Fruit fly (Drosophila melanogaster) whole organism, embryonic: ENCODE data around the gene CG3703.

Experiments
- Ada2b ChIP-seq: fragments of 200-800 bp; sonication (Bioruptor generic); IDR thresholded peaks from 2 replicates; pipeline ENCODE4 v1.3.6; 2022; ENCODE audit warnings: missing biosample characterization, missing genetic modification characterization
- CG10267 ChIP-seq: fragments of 200-800 bp; sonication (Bioruptor generic); optimal IDR thresholded peaks from 2 replicates; lab custom pipeline; 2018; ENCODE audit warnings: missing biosample characterization, mild to moderate bottlenecking, missing genetic modification characterization, moderate library complexity
- CG11456 ChIP-seq: fragments of 200-800 bp; sonication (Bioruptor generic); IDR thresholded peaks from 3 replicates; pipeline ENCODE4 v1.3.6; 2022; ENCODE audit warnings: missing biosample characterization, missing genetic modification characterization
- CG11560 ChIP-seq: fragments of 200-800 bp; sonication (Bioruptor generic); IDR thresholded peaks from 3 replicates; pipeline ENCODE4 v1.3.6; 2022; ENCODE audit warnings: missing biosample characterization, missing genetic modification characterization
- CG13287 ChIP-seq: fragments of 200-800 bp; sonication (Bioruptor generic); IDR thresholded peaks from 2 replicates; pipeline ENCODE4 v1.3.6; 2022; ENCODE audit warnings: missing biosample characterization, missing genetic modification characterization; ENCODE audit not compliant: partially characterized antibody
- CG14441 ChIP-seq: fragments of 200-800 bp; sonication (Bioruptor generic); IDR thresholded peaks from 2 replicates; pipeline ENCODE4 v1.3.6; 2022; ENCODE audit warnings: missing biosample characterization, missing genetic modification characterization
- CG14710 ChIP-seq: fragments of 200-800 bp; sonication (Bioruptor generic); optimal IDR thresholded peaks from 3 replicates; lab custom pipeline; 2019; ENCODE audit warnings: missing biosample characterization, mild to moderate bottlenecking, missing genetic modification characterization, moderate library complexity
- CG15514 ChIP-seq: fragments of 200-800 bp; sonication (Bioruptor generic); optimal IDR thresholded peaks from 3 replicates; lab custom pipeline; 2017; ENCODE audit warnings: missing biosample characterization, missing genetic modification characterization, mild to moderate bottlenecking, moderate library complexity, missing genetic modification reagents
- CG17802 ChIP-seq: fragments of 200-800 bp; sonication (Bioruptor generic); optimal IDR thresholded peaks from 2 replicates; lab custom pipeline; 2018; ENCODE audit warnings: missing biosample characterization, mild to moderate bottlenecking, missing genetic modification characterization, moderate library complexity
- CG18764 ChIP-seq: fragments of 200-800 bp; sonication (Bioruptor generic); optimal IDR thresholded peaks from 3 replicates; lab custom pipeline; 2016; ENCODE audit warnings: missing biosample characterization, missing genetic modification characterization
- CG2678 ChIP-seq: fragments of 200-800 bp; sonication (Bioruptor generic); optimal IDR thresholded peaks from 3 replicates; lab custom pipeline; 2019; ENCODE audit warnings: missing biosample characterization, mild to moderate bottlenecking, missing genetic modification characterization, moderate library complexity
- CG30020 ChIP-seq: fragments of 200-800 bp; optimal IDR thresholded peaks from 2 replicates; lab custom pipeline; 2019; ENCODE audit warnings: missing biosample characterization, mild to moderate bottlenecking, missing genetic modification characterization, moderate library complexity
- CG33557 ChIP-seq: fragments of 200-800 bp; sonication (Bioruptor generic); optimal IDR thresholded peaks from 2 replicates; lab custom pipeline; 2019; ENCODE audit warnings: missing biosample characterization, mild to moderate bottlenecking, missing genetic modification characterization, moderate library complexity
- CG4282 ChIP-seq: fragments of 200-800 bp; sonication (Bioruptor generic); optimal IDR thresholded peaks from 2 replicates; lab custom pipeline; 2016; ENCODE audit warnings: missing biosample characterization, missing genetic modification characterization
- CG8290 ChIP-seq, 3 experiments: fragments of 200-800 bp; sonication (Bioruptor generic); optimal IDR thresholded peaks; 2 replicates each; lab custom pipeline; 2016 to 2019; ENCODE audit warnings: missing biosample characterization in 3 of 3, missing genetic modification characterization in 3 of 3, mild to moderate bottlenecking in 2 of 3, moderate library complexity in 1 of 3
- CG8478 ChIP-seq: fragments of >200 bp; optimal IDR thresholded peaks from 2 replicates; lab custom pipeline; 2018
- CoRest ChIP-seq: fragments of 200-800 bp; sonication (Bioruptor generic); optimal IDR thresholded peaks from 3 replicates; lab custom pipeline; 2018; ENCODE audit warnings: missing biosample characterization, mild to moderate bottlenecking, missing genetic modification characterization, moderate library complexity
- Doc2 ChIP-seq: fragments of 200-800 bp; sonication (Bioruptor generic); IDR thresholded peaks from 2 replicates; pipeline ENCODE4 v1.3.6; 2022; ENCODE audit warnings: missing biosample characterization, missing genetic modification characterization
- Dref ChIP-seq: fragments of 200-800 bp; sonication (Bioruptor generic); IDR thresholded peaks from 2 replicates; pipeline ENCODE4 v1.3.6; 2022; ENCODE audit warnings: missing biosample characterization, missing genetic modification characterization
- Hand ChIP-seq: fragments of 200-800 bp; sonication (Bioruptor generic); optimal IDR thresholded peaks from 2 replicates; lab custom pipeline; 2017; ENCODE audit warnings: mild to moderate bottlenecking, missing biosample characterization, missing genetic modification reagents, missing genetic modification characterization
- Hr39 ChIP-seq: fragments of >200 bp; optimal IDR thresholded peaks from 2 replicates; lab custom pipeline; 2017
- Jarid2 ChIP-seq: fragments of 200-800 bp; sonication (Bioruptor generic); optimal IDR thresholded peaks from 3 replicates; lab custom pipeline; 2017; ENCODE audit warnings: mild to moderate bottlenecking, missing biosample characterization, missing genetic modification reagents, missing genetic modification characterization
- MTF-1 ChIP-seq: fragments of 200-800 bp; sonication (Bioruptor generic); optimal IDR thresholded peaks from 2 replicates; lab custom pipeline; 2018; ENCODE audit warnings: missing biosample characterization, mild to moderate bottlenecking, missing genetic modification characterization, borderline replicate concordance
- Ssrp ChIP-seq: fragments of 200-800 bp; sonication (Bioruptor generic); optimal IDR thresholded peaks from 2 replicates; lab custom pipeline; 2018; ENCODE audit warnings: missing biosample characterization, mild to moderate bottlenecking, missing genetic modification characterization, moderate library complexity
- abd-A ChIP-seq: fragments of 200-800 bp; sonication (Bioruptor generic); optimal IDR thresholded peaks from 3 replicates; lab custom pipeline; 2019; ENCODE audit warnings: missing biosample characterization, mild to moderate bottlenecking, missing genetic modification characterization, moderate library complexity
- al ChIP-seq: fragments of 200-800 bp; sonication (Bioruptor generic); IDR thresholded peaks from 2 replicates; pipeline ENCODE4 v1.3.6; 2022; ENCODE audit warnings: missing biosample characterization, missing genetic modification characterization
- cad ChIP-seq: fragments of >200 bp; optimal IDR thresholded peaks from 2 replicates; lab custom pipeline; 2017; ENCODE audit warnings: missing biosample characterization, missing genetic modification characterization
- da ChIP-seq: fragments of 200-800 bp; sonication (Bioruptor generic); optimal IDR thresholded peaks from 2 replicates; lab custom pipeline; 2016; ENCODE audit warnings: missing biosample characterization, missing genetic modification characterization
- dmrt99B ChIP-seq: fragments of 200-800 bp; sonication (Bioruptor generic); optimal IDR thresholded peaks from 2 replicates; lab custom pipeline; 2018; ENCODE audit warnings: missing biosample characterization, mild to moderate bottlenecking, missing genetic modification characterization, moderate library complexity
- ewg ChIP-seq: fragments of 200-800 bp; sonication (Bioruptor generic); optimal IDR thresholded peaks from 3 replicates; lab custom pipeline; 2017; ENCODE audit warnings: mild to moderate bottlenecking, missing biosample characterization, missing genetic modification reagents, missing genetic modification characterization
- fd102C ChIP-seq: fragments of 200-800 bp; sonication (Bioruptor generic); optimal IDR thresholded peaks from 2 replicates; lab custom pipeline; 2018; ENCODE audit warnings: missing biosample characterization, mild to moderate bottlenecking, missing genetic modification characterization, moderate library complexity
- fru ChIP-seq: fragments of >200 bp; optimal IDR thresholded peaks from 2 replicates; lab custom pipeline; 2017
- ftz-f1 ChIP-seq: fragments of 200-800 bp; sonication (Bioruptor generic); optimal IDR thresholded peaks from 2 replicates; lab custom pipeline; 2016; ENCODE audit warnings: missing biosample characterization, missing genetic modification characterization
- inv ChIP-seq: fragments of 200-800 bp; sonication (Bioruptor generic); IDR thresholded peaks from 2 replicates; pipeline ENCODE4 v1.3.6; 2022; ENCODE audit warnings: missing biosample characterization, missing genetic modification characterization; ENCODE audit not compliant: partially characterized antibody
- kah ChIP-seq: fragments of 200-800 bp; sonication (Bioruptor generic); optimal IDR thresholded peaks from 2 replicates; lab custom pipeline; 2018; ENCODE audit warnings: missing biosample characterization, mild to moderate bottlenecking, missing genetic modification characterization
- mam ChIP-seq: fragments of 200-800 bp; sonication (Bioruptor generic); optimal IDR thresholded peaks from 3 replicates; lab custom pipeline; 2016; ENCODE audit warnings: missing biosample characterization, missing genetic modification characterization
- p53 ChIP-seq: fragments of 200-800 bp; sonication (Bioruptor generic); optimal IDR thresholded peaks from 2 replicates; lab custom pipeline; 2016; ENCODE audit warnings: missing biosample characterization, missing genetic modification characterization
- pan ChIP-seq, 4 experiments: fragments of >200 bp in 3 of 4; fragments of 200-800 bp in 1 of 4; sonication (Bioruptor generic) in 1 of 4; optimal IDR thresholded peaks in 3 of 4; IDR thresholded peaks in 1 of 4; 2 replicates each; pipeline versions ENCODE4 v1.3.6 to Lab custom; 2017 to 2022; ENCODE audit warnings: missing biosample characterization in 2 of 4, missing genetic modification characterization in 2 of 4, mixed read lengths in 1 of 4
- sc ChIP-seq, 3 experiments: fragments of >200 bp in 2 of 3; fragments of 200-800 bp in 1 of 3; sonication (Bioruptor generic) in 1 of 3; optimal IDR thresholded peaks; 2 replicates in 2 of 3; 3 replicates in 1 of 3; lab custom pipeline; 2017; ENCODE audit warnings: mild to moderate bottlenecking in 1 of 3, missing biosample characterization in 1 of 3, missing genetic modification characterization in 1 of 3, missing genetic modification reagents in 1 of 3
- schlank ChIP-seq: fragments of 200-800 bp; sonication (Bioruptor generic); optimal IDR thresholded peaks from 2 replicates; lab custom pipeline; 2018; ENCODE audit warnings: missing biosample characterization, mild to moderate bottlenecking, missing genetic modification characterization
- sim ChIP-seq: fragments of 200-800 bp; sonication (Bioruptor generic); IDR thresholded peaks from 2 replicates; pipeline ENCODE4 v1.3.6; 2022; ENCODE audit warnings: missing biosample characterization, missing genetic modification characterization
- slou ChIP-seq: fragments of 200-800 bp; sonication (Bioruptor generic); optimal IDR thresholded peaks from 3 replicates; lab custom pipeline; 2016; ENCODE audit warnings: missing biosample characterization, missing genetic modification characterization
- ssp ChIP-seq: fragments of 200-800 bp; sonication (Bioruptor generic); IDR thresholded peaks from 2 replicates; pipeline ENCODE4 v1.3.6; 2022; ENCODE audit warnings: missing biosample characterization, missing genetic modification characterization
- stwl ChIP-seq: fragments of 200-800 bp; sonication (Bioruptor generic); optimal IDR thresholded peaks from 3 replicates; lab custom pipeline; 2018; ENCODE audit warnings: missing biosample characterization, mild to moderate bottlenecking, missing genetic modification characterization, moderate library complexity
- ttk ChIP-seq: fragments of 200-800 bp; sonication (Bioruptor generic); IDR thresholded peaks from 2 replicates; pipeline ENCODE4 v2.1.2; 2022; ENCODE audit warnings: missing biosample characterization, missing genetic modification characterization
- unc-4 ChIP-seq: fragments of 200-800 bp; sonication (Bioruptor generic); IDR thresholded peaks from 2 replicates; pipeline ENCODE4 v1.3.6; 2022; ENCODE audit warnings: missing biosample characterization, missing genetic modification characterization; ENCODE audit not compliant: partially characterized antibody
- wdn ChIP-seq: fragments of 200-800 bp; sonication (Bioruptor generic); IDR thresholded peaks from 2 replicates; pipeline ENCODE4 v1.3.6; 2022; ENCODE audit warnings: missing biosample characterization, missing genetic modification characterization
- zfh1 ChIP-seq: fragments of 200-800 bp; sonication (Bioruptor generic); IDR thresholded peaks from 3 replicates; pipeline ENCODE4 v1.3.6; 2022; ENCODE audit warnings: missing biosample characterization, missing genetic modification characterization

CG3703 gene

DNA sequence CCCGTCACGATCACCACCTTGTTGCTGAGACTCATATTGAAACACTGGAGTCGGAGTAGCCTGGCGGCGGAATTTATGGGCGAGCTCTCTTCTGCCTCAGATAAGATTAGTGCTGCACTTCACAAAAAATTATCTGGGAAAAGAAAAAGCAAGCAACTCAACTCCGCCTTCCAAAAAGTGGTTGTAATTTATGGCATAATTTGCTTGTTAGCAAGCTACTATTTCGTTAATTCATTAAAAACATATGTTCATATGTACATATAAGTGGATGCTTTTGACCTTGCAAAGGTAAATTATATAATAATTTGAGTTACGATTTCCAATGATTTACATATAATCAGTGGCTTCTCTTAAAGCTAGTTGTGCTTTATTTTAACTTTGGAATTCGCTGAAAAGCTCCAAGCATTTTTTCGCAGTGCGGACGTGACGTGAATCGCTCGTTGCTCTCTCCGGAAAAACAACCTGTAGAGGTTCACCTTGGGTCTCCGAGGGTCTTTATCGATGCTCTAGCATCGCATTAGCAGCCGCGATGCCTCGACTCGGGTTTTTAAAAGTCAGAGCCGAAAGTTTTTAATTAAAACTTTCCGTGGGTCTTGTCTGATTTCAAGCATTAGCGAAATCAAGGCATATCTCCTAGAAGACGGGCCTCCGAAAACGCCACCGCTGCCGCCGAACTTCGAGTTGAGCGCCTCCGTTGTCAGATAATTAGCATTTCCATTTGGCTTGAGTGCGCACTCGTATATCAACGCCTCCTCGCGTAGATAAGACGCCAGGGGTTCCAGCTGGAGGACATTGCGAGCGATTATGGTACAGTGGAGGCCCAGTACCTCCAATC lies 2.1 kb upstream of the CG3703 start, which contains the start of gene CG3699 (continued):
- TF ChIP-seq schlank (tag; lab: Kevin White, UChicago): no peak
- TF ChIP-seq CG17802 (tag; lab: Kevin White, UChicago): no peak
- no peak for TF ChIP-seq CG11456 (GFP tag; lab: Robert Waterston, UW)
- peak; percentile 35 for TF ChIP-seq mam (GFP tag; lab: Kevin White, UChicago)
- TF ChIP-seq zfh1 (GFP tag; lab: Robert Waterston, UW): no peak
- no peak for TF ChIP-seq CG11560 (tag; lab: Robert Waterston, UW)
- no peak for TF ChIP-seq CG10267 (tag; lab: Kevin White, UChicago)
- no peak for TF ChIP-seq pan (optimal IDR thresholded peaks at IDR 0.05; lab: Kevin White, UChicago)
- TF ChIP-seq pan (GFP tag; optimal IDR thresholded peaks at IDR 0.05 in 1 of 2, IDR thresholded peaks at IDR 0.05 in 1 of 2): no peak
- TF ChIP-seq abd-A (tag; lab: Kevin White, UChicago): no peak
- no peak for TF ChIP-seq Ssrp
- TF ChIP-seq Hand (GFP tag; lab: Kevin White, UChicago): peak; percentile 27
- TF ChIP-seq MTF-1: no peak
- TF ChIP-seq fd102C (GFP tag; lab: Kevin White, UChicago): no peak
- TF ChIP-seq CG8290 (GFP tag; optimal IDR thresholded peaks at IDR 0.05; lab: Kevin White, UChicago): no peak
- no peak for TF ChIP-seq CG8290 (tag; optimal IDR thresholded peaks at IDR 0.05; lab: Kevin White, UChicago)
- no peak for TF ChIP-seq kah
- no peak for TF ChIP-seq ewg
- no peak for TF ChIP-seq CG18764 (GFP tag; lab: Kevin White, UChicago)
- no peak for TF ChIP-seq CG14710 (tag; lab: Kevin White, UChicago)
- TF ChIP-seq CG2678 (tag; lab: Kevin White, UChicago): peak; percentile 77
- TF ChIP-seq sim (GFP tag; lab: Robert Waterston, UW): no peak
- TF ChIP-seq cad (GFP tag; lab: Kevin White, UChicago): no peak
- TF ChIP-seq ssp (GFP tag; lab: Robert Waterston, UW): no peak
- no peak for TF ChIP-seq CG33557 (GFP tag; lab: Kevin White, UChicago)
- 0 out of 2 replicates have a peak, but pooled peaks have one; percentile 10 for TF ChIP-seq CG14441
- TF ChIP-seq unc-4 (GFP tag; lab: Robert Waterston, UW): no peak
- no peak for TF ChIP-seq CG4282 (GFP tag; lab: Kevin White, UChicago)
- peak; percentile 45 for TF ChIP-seq dmrt99B (tag; lab: Kevin White, UChicago)
- no peak for TF ChIP-seq p53
- TF ChIP-seq Hr39: no peak
- no peak for TF ChIP-seq stwl (tag; lab: Kevin White, UChicago)
- TF ChIP-seq CG13287: no peak
- TF ChIP-seq da (GFP tag; lab: Kevin White, UChicago): no peak
- TF ChIP-seq Dref (GFP tag; lab: Robert Waterston, UW): no peak
- TF ChIP-seq slou (GFP tag; lab: Kevin White, UChicago): no peak
- TF ChIP-seq inv: no peak
- no peak for TF ChIP-seq Ada2b (GFP tag; lab: Robert Waterston, UW)
- no peak for TF ChIP-seq ftz-f1 (GFP tag; lab: Kevin White, UChicago)
- no peak for TF ChIP-seq sc (optimal IDR thresholded peaks at IDR 0.05; lab: Kevin White, UChicago)
- TF ChIP-seq sc (GFP tag; optimal IDR thresholded peaks at IDR 0.05; lab: Kevin White, UChicago): no peak
- TF ChIP-seq CoRest (tag; lab: Kevin White, UChicago): peak; percentile 69
- peak; percentile 32; the same call in 1 of the 2 replicates for TF ChIP-seq al (GFP tag; lab: Robert Waterston, UW)
- TF ChIP-seq CG15514 (GFP tag; lab: Kevin White, UChicago): peak; percentile 29
- TF ChIP-seq wdn (GFP tag; lab: Robert Waterston, UW): no peak
- TF ChIP-seq CG30020 (tag; lab: Kevin White, UChicago): no peak
- peak; percentile 27 for TF ChIP-seq Jarid2 (GFP tag; lab: Kevin White, UChicago)
- TF ChIP-seq Doc2 (GFP tag; lab: Robert Waterston, UW): no peak
- TF ChIP-seq CG8478 (lab: Kevin White, UChicago): no peak
- TF ChIP-seq fru (lab: Kevin White, UChicago): no peak
- TF ChIP-seq ttk (GFP tag; lab: Robert Waterston, UW): no peak
